Fruit fly (Drosophila melanogaster) whole organism, embryonic: ENCODE results near the gene CG14205.
A peak's percentile ranks its signal among the peaks of the same experiment; 100 is the strongest.

ENCODE experiments used
- BEAF-32 ChIP-seq: fragments of 200-800 bp; sonication (Bioruptor generic); optimal IDR thresholded peaks from 3 replicates; lab custom pipeline; 2017; ENCODE audit warnings: missing biosample characterization, missing genetic modification characterization, mild to moderate bottlenecking, moderate library complexity, missing genetic modification reagents
- CG1233 ChIP-seq: fragments of 200-800 bp; sonication (Bioruptor generic); optimal IDR thresholded peaks from 4 replicates; lab custom pipeline; 2018; ENCODE audit warnings: missing biosample characterization, mild to moderate bottlenecking, missing genetic modification characterization
- CG13296 ChIP-seq: fragments of 200-800 bp; sonication (Bioruptor generic); optimal IDR thresholded peaks from 3 replicates; lab custom pipeline; 2018; ENCODE audit warnings: missing biosample characterization, mild to moderate bottlenecking, missing genetic modification characterization
- CG1529 ChIP-seq: fragments of 200-800 bp; sonication (Bioruptor generic); optimal IDR thresholded peaks from 3 replicates; lab custom pipeline; 2018; ENCODE audit warnings: missing biosample characterization, missing genetic modification characterization
- CG18011 ChIP-seq: fragments of 200-800 bp; sonication (Bioruptor generic); optimal IDR thresholded peaks from 2 replicates; lab custom pipeline; 2017; ENCODE audit warnings: missing biosample characterization, missing genetic modification characterization, mild to moderate bottlenecking, moderate library complexity, missing genotype
- CG18599 ChIP-seq: fragments of 200-800 bp; sonication (Bioruptor generic); optimal IDR thresholded peaks from 3 replicates; lab custom pipeline; 2017; ENCODE audit warnings: missing biosample characterization, missing genetic modification characterization, mild to moderate bottlenecking, moderate library complexity, missing genetic modification reagents
- CG18619 ChIP-seq: fragments of 200-800 bp; sonication (Bioruptor generic); optimal IDR thresholded peaks from 3 replicates; lab custom pipeline; 2017; ENCODE audit warnings: missing biosample characterization, mild to moderate bottlenecking, missing genetic modification characterization
- CG2678 ChIP-seq: fragments of 200-800 bp; sonication (Bioruptor generic); optimal IDR thresholded peaks from 3 replicates; lab custom pipeline; 2019; ENCODE audit warnings: missing biosample characterization, mild to moderate bottlenecking, missing genetic modification characterization, moderate library complexity
- CG30020 ChIP-seq: fragments of 200-800 bp; optimal IDR thresholded peaks from 2 replicates; lab custom pipeline; 2019; ENCODE audit warnings: missing biosample characterization, mild to moderate bottlenecking, missing genetic modification characterization, moderate library complexity
- CG31365 ChIP-seq: fragments of 200-800 bp; sonication (Bioruptor generic); optimal IDR thresholded peaks from 2 replicates; lab custom pipeline; 2018; ENCODE audit warnings: missing biosample characterization, mild to moderate bottlenecking, missing genetic modification characterization
- CG33557 ChIP-seq: fragments of 200-800 bp; sonication (Bioruptor generic); optimal IDR thresholded peaks from 2 replicates; lab custom pipeline; 2019; ENCODE audit warnings: missing biosample characterization, mild to moderate bottlenecking, missing genetic modification characterization, moderate library complexity
- CG34422 ChIP-seq: fragments of 200-800 bp; sonication (Bioruptor generic); IDR thresholded peaks from 3 replicates; pipeline ENCODE4 v1.3.6; 2022; ENCODE audit warnings: missing biosample characterization, missing genetic modification characterization
- CG4282 ChIP-seq: fragments of 200-800 bp; sonication (Bioruptor generic); optimal IDR thresholded peaks from 2 replicates; lab custom pipeline; 2016; ENCODE audit warnings: missing biosample characterization, missing genetic modification characterization
- CG4404 ChIP-seq: fragments of 200-800 bp; sonication (Bioruptor generic); IDR thresholded peaks from 2 replicates; pipeline ENCODE4 v1.3.6; 2022; ENCODE audit warnings: missing biosample characterization, missing genetic modification characterization
- CG6654 ChIP-seq: fragments of 200-800 bp; sonication (Bioruptor generic); optimal IDR thresholded peaks from 2 replicates; lab custom pipeline; 2017; ENCODE audit warnings: missing biosample characterization, mild to moderate bottlenecking, missing genetic modification characterization
- CG6689 ChIP-seq: fragments of 200-800 bp; sonication (Bioruptor generic); IDR thresholded peaks from 2 replicates; pipeline ENCODE4 v1.3.6; 2022; ENCODE audit warnings: missing biosample characterization, missing genetic modification characterization
- CG6813 ChIP-seq: fragments of 200-800 bp; sonication (Bioruptor generic); optimal IDR thresholded peaks from 2 replicates; lab custom pipeline; 2017; ENCODE audit warnings: missing biosample characterization, missing genetic modification characterization, mild to moderate bottlenecking, moderate library complexity, missing genetic modification reagents
- CG7271 ChIP-seq: fragments of 200-800 bp; sonication (Bioruptor generic); optimal IDR thresholded peaks from 2 replicates; lab custom pipeline; 2018; ENCODE audit warnings: missing biosample characterization, mild to moderate bottlenecking, missing genetic modification characterization, moderate library complexity
- D19A ChIP-seq: fragments of 200-800 bp; optimal IDR thresholded peaks from 3 replicates; lab custom pipeline; 2019; ENCODE audit warnings: missing biosample characterization, mild to moderate bottlenecking, missing genetic modification characterization, moderate library complexity
- D19B ChIP-seq: fragments of 200-800 bp; sonication (Bioruptor generic); optimal IDR thresholded peaks from 2 replicates; lab custom pipeline; 2017; ENCODE audit warnings: missing biosample characterization, mild to moderate bottlenecking, missing genetic modification characterization
- Deaf1 ChIP-seq: fragments of 200-800 bp; optimal IDR thresholded peaks from 3 replicates; lab custom pipeline; 2019; ENCODE audit warnings: missing biosample characterization, mild to moderate bottlenecking, missing genetic modification characterization, moderate library complexity
- Dip3 ChIP-seq: fragments of 200-800 bp; sonication (Bioruptor generic); optimal IDR thresholded peaks from 3 replicates; lab custom pipeline; 2016; ENCODE audit warnings: missing biosample characterization, missing genetic modification characterization
- Hey ChIP-seq: fragments of 200-800 bp; sonication (Bioruptor generic); optimal IDR thresholded peaks from 3 replicates; lab custom pipeline; 2018; ENCODE audit warnings: missing biosample characterization, mild to moderate bottlenecking, missing genetic modification characterization
- HmgD ChIP-seq: fragments of 200-800 bp; sonication (Bioruptor generic); optimal IDR thresholded peaks from 3 replicates; lab custom pipeline; 2016; ENCODE audit warnings: missing biosample characterization, missing genetic modification characterization
- Hmx ChIP-seq: fragments of 200-800 bp; sonication (Bioruptor generic); optimal IDR thresholded peaks from 2 replicates; lab custom pipeline; 2016; ENCODE audit warnings: missing biosample characterization, missing genetic modification characterization
- Jarid2 ChIP-seq: fragments of 200-800 bp; sonication (Bioruptor generic); optimal IDR thresholded peaks from 3 replicates; lab custom pipeline; 2017; ENCODE audit warnings: mild to moderate bottlenecking, missing biosample characterization, missing genetic modification reagents, missing genetic modification characterization
- Max ChIP-seq: fragments of 200-800 bp; sonication (Bioruptor generic); optimal IDR thresholded peaks from 2 replicates; lab custom pipeline; 2016; ENCODE audit warnings: missing biosample characterization, mild to moderate bottlenecking, missing genetic modification characterization
- PHDP ChIP-seq: fragments of 200-800 bp; sonication (Bioruptor generic); optimal IDR thresholded peaks from 3 replicates; lab custom pipeline; 2018; ENCODE audit warnings: missing biosample characterization, mild to moderate bottlenecking, missing genetic modification characterization, moderate library complexity
- Rfx ChIP-seq: fragments of 200-800 bp; sonication (Bioruptor generic); IDR thresholded peaks from 2 replicates; pipeline ENCODE4 v1.3.6; 2022; ENCODE audit warnings: missing biosample characterization, missing genetic modification characterization
- Sin3A ChIP-seq: fragments of >200 bp; optimal IDR thresholded peaks from 2 replicates; lab custom pipeline; 2018
- Sox100B ChIP-seq: fragments of 200-800 bp; sonication (Bioruptor generic); optimal IDR thresholded peaks from 3 replicates; lab custom pipeline; 2018; ENCODE audit warnings: missing biosample characterization, mild to moderate bottlenecking, missing genetic modification characterization
- Xbp1 ChIP-seq: fragments of 200-800 bp; sonication (Bioruptor generic); optimal IDR thresholded peaks from 3 replicates; lab custom pipeline; 2016; ENCODE audit warnings: missing biosample characterization, mild to moderate bottlenecking, missing genetic modification characterization
- ac ChIP-seq: fragments of 200-800 bp; sonication (Bioruptor generic); optimal IDR thresholded peaks from 3 replicates; lab custom pipeline; 2017; ENCODE audit warnings: missing biosample characterization, mild to moderate bottlenecking, missing genetic modification characterization
- da ChIP-seq: fragments of 200-800 bp; sonication (Bioruptor generic); optimal IDR thresholded peaks from 2 replicates; lab custom pipeline; 2016; ENCODE audit warnings: missing biosample characterization, missing genetic modification characterization
- dysf ChIP-seq: fragments of 200-800 bp; sonication (Bioruptor generic); IDR thresholded peaks from 3 replicates; pipeline ENCODE4 v1.3.6; 2022; ENCODE audit warnings: missing biosample characterization, missing genetic modification characterization
- ewg ChIP-seq: fragments of 200-800 bp; sonication (Bioruptor generic); optimal IDR thresholded peaks from 3 replicates; lab custom pipeline; 2017; ENCODE audit warnings: mild to moderate bottlenecking, missing biosample characterization, missing genetic modification reagents, missing genetic modification characterization
- gt ChIP-seq: fragments of 200-800 bp; sonication (Bioruptor generic); IDR thresholded peaks from 2 replicates; pipeline ENCODE4 v1.3.6; 2022; ENCODE audit warnings: missing biosample characterization, missing genetic modification characterization
- hbn ChIP-seq: fragments of 200-800 bp; sonication (Bioruptor generic); IDR thresholded peaks from 2 replicates; pipeline ENCODE4 v1.3.6; 2022; ENCODE audit warnings: missing biosample characterization, missing genetic modification characterization; ENCODE audit not compliant: partially characterized antibody
- kni ChIP-seq: fragments of 200-800 bp; sonication (Bioruptor generic); optimal IDR thresholded peaks from 3 replicates; lab custom pipeline; 2017; ENCODE audit warnings: mild to moderate bottlenecking, missing biosample characterization, missing genetic modification reagents, missing genetic modification characterization
- mam ChIP-seq: fragments of 200-800 bp; sonication (Bioruptor generic); optimal IDR thresholded peaks from 3 replicates; lab custom pipeline; 2016; ENCODE audit warnings: missing biosample characterization, missing genetic modification characterization
- otp ChIP-seq: fragments of 200-800 bp; sonication (Bioruptor generic); IDR thresholded peaks from 3 replicates; pipeline ENCODE4, ENCODE4 v1.3.6; 2022; ENCODE audit warnings: missing biosample characterization, missing genetic modification characterization
- prd ChIP-seq, 3 experiments: fragments of >200 bp in 2 of 3; fragments of 200-800 bp in 1 of 3; sonication (Bioruptor generic) in 1 of 3; optimal IDR thresholded peaks in 2 of 3; IDR thresholded peaks in 1 of 3; 2 replicates in 2 of 3; 3 replicates in 1 of 3; pipeline versions ENCODE4 v1.3.6 to Lab custom; 2017 to 2022; ENCODE audit warnings: missing biosample characterization in 1 of 3, missing genetic modification characterization in 1 of 3
- pum ChIP-seq: fragments of 200-800 bp; sonication (Bioruptor generic); optimal IDR thresholded peaks from 2 replicates; lab custom pipeline; 2016; ENCODE audit warnings: missing biosample characterization, missing genetic modification characterization
- pzg ChIP-seq: fragments of 200-800 bp; sonication (Bioruptor generic); optimal IDR thresholded peaks from 3 replicates; lab custom pipeline; 2018; ENCODE audit warnings: missing biosample characterization, mild to moderate bottlenecking, missing genetic modification characterization, moderate library complexity
- run ChIP-seq: fragments of 200-800 bp; sonication (Bioruptor generic); optimal IDR thresholded peaks from 3 replicates; lab custom pipeline; 2018; ENCODE audit warnings: missing biosample characterization, mild to moderate bottlenecking, missing genetic modification characterization
- tin ChIP-seq: fragments of 200-800 bp; sonication (Bioruptor generic); optimal IDR thresholded peaks from 3 replicates; lab custom pipeline; 2016; ENCODE audit warnings: missing biosample characterization, missing genetic modification characterization
- tx ChIP-seq: fragments of 200-800 bp; sonication (Bioruptor generic); optimal IDR thresholded peaks from 2 replicates; lab custom pipeline; 2016; ENCODE audit warnings: missing biosample characterization, missing genetic modification characterization
- zf30C ChIP-seq: fragments of 200-800 bp; sonication (Bioruptor generic); optimal IDR thresholded peaks from 3 replicates; lab custom pipeline; 2018; ENCODE audit warnings: missing biosample characterization, mild to moderate bottlenecking, missing genetic modification characterization

CG14205 gene

dm6 chrX:19597684-19598363, 5.4 kb downstream of the CG14205 start, which contains the start of gene RpS10b (continued):
- TF ChIP-seq CG18619 (GFP tag; lab: Kevin White, UChicago) (peak; percentile 95), Rfx (GFP tag; lab: Robert Waterston, UW) (peak; percentile 80), ac (GFP tag; lab: Kevin White, UChicago) (peak; percentile 93), Jarid2 (GFP tag; lab: Kevin White, UChicago) (peak; percentile 82), Deaf1 (tag; lab: Kevin White, UChicago) (peak; percentile 47), pum (GFP tag; lab: Kevin White, UChicago) (peak; percentile 53), dysf (peak; percentile 81), CG7271 (tag; lab: Kevin White, UChicago) (peak; percentile 95), CG1233 (peak; percentile 96), prd (optimal IDR thresholded peaks at IDR 0.05; lab: Kevin White, UChicago) (no peak), prd (GFP tag; IDR thresholded peaks at IDR 0.05; lab: Robert Waterston, UW) (peak; percentile 60), tx (GFP tag; lab: Kevin White, UChicago) (peak; percentile 76), Xbp1 (peak; percentile 68), Dip3 (GFP tag; lab: Kevin White, UChicago) (peak; percentile 76), D19B (GFP tag; lab: Kevin White, UChicago) (peak; percentile 86), hbn (GFP tag; lab: Robert Waterston, UW) (peak; percentile 91), CG34422 (peak; percentile 84), zf30C (GFP tag; lab: Kevin White, UChicago) (peak; percentile 53), pzg (GFP tag; lab: Kevin White, UChicago) (peak; percentile 82), tin (GFP tag; lab: Kevin White, UChicago) (peak; percentile 72), CG18011 (peak; percentile 84), Hmx (GFP tag; lab: Kevin White, UChicago) (no peak), CG6813 (peak; percentile 96), CG18599 (peak; percentile 92), CG2678 (tag; lab: Kevin White, UChicago) (peak; percentile 80), CG6689 (GFP tag; lab: Robert Waterston, UW) (peak; percentile 70), da (peak; percentile 93), CG4404 (0 out of 2 replicates have a peak, but pooled peaks have one; percentile 39), BEAF-32 (GFP tag; lab: Kevin White, UChicago) (peak; percentile 98), Max (GFP tag; lab: Kevin White, UChicago) (peak; percentile 87), ewg (GFP tag; lab: Kevin White, UChicago) (peak; percentile 84), gt (GFP tag; lab: Robert Waterston, UW) (0 out of 2 replicates have a peak, but pooled peaks have one; percentile 32), HmgD (GFP tag; lab: Kevin White, UChicago) (peak; percentile 80), D19A (tag; lab: Kevin White, UChicago) (peak; percentile 31), CG4282 (GFP tag; lab: Kevin White, UChicago) (no peak), mam (GFP tag; lab: Kevin White, UChicago) (peak; percentile 19), Sin3A (lab: Kevin White, UChicago) (peak; percentile 99), CG1529 (GFP tag; lab: Kevin White, UChicago) (peak; percentile 84), Hey (tag; lab: Kevin White, UChicago) (peak; percentile 91), CG6654 (peak; percentile 77), CG13296 (GFP tag; lab: Kevin White, UChicago) (peak; percentile 95), CG30020 (peak; percentile 69), run (tag; lab: Kevin White, UChicago) (peak; percentile 70), otp (GFP tag; lab: Robert Waterston, UW) (peak; percentile 87), PHDP (tag; lab: Kevin White, UChicago) (peak; percentile 86), CG31365 (tag; lab: Kevin White, UChicago) (peak; percentile 81), CG33557 (GFP tag; lab: Kevin White, UChicago) (peak; percentile 86), Sox100B (GFP tag; lab: Kevin White, UChicago) (peak; percentile 95), kni (GFP tag; lab: Kevin White, UChicago) (peak; percentile 96)
